Fruit fly (Drosophila melanogaster): Measurements from ENCODE around the gene mah.

DNA sequence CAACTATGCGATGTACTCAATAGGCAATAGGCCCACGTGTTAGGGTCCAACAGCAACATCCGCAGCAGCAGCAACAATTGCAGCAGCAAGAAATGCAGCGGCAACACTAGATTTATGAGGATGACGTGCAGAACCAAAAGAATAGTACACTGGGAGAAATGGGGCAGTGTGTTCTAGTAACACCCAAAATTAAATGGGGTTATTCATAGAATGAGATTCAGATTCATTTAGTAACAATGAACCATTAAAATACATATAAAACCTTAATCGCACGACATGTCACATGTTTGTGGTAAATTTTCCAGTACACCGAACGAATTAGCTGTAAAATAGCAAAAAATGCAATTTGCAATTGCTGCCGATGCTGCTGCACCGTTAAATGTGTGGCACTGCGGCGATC is 49.9 kb downstream of the mah start:
- no peak for TF ChIP-seq CG6163 (GFP tag; IDR thresholded peaks at IDR 0.05)
- TF ChIP-seq fkh (GFP tag; optimal IDR thresholded peaks at IDR 0.05), result no peak
